Fruit fly (Drosophila melanogaster) whole organism, wandering third instar larva: ENCODE results near the gene CG33552.
A peak's percentile ranks its signal among the peaks of the same experiment; 100 is the strongest.

Experiments used
- Abd-B ChIP-seq: fragments of >200 bp; optimal IDR thresholded peaks from 2 replicates; lab custom pipeline; 2017; ENCODE audit warnings: missing biosample characterization, missing genetic modification characterization
- CG32264 ChIP-seq: fragments of 200-800 bp; sonication (Bioruptor generic); optimal IDR thresholded peaks from 2 replicates; lab custom pipeline; 2016; ENCODE audit warnings: missing biosample characterization, missing genetic modification characterization
- CG9705 ChIP-seq: fragments of 200-800 bp; sonication (Bioruptor generic); optimal IDR thresholded peaks from 2 replicates; lab custom pipeline; 2018; ENCODE audit warnings: missing biosample characterization, mild to moderate bottlenecking, missing genetic modification characterization
- CrebA ChIP-seq: fragments of 200-800 bp; sonication (Bioruptor generic); optimal IDR thresholded peaks from 2 replicates; lab custom pipeline; 2016; ENCODE audit warnings: missing biosample characterization, mild to moderate bottlenecking, missing genetic modification characterization, borderline replicate concordance
- Dfd ChIP-seq: fragments of >200 bp; optimal IDR thresholded peaks from 2 replicates; lab custom pipeline; 2017; ENCODE audit warnings: missing biosample characterization, missing genetic modification characterization
- Dif ChIP-seq: fragments of 200-275, 200-300 bp; sonication (Bioruptor generic); optimal IDR thresholded peaks from 2 replicates; lab custom pipeline; 2018; ENCODE audit warnings: missing biosample characterization, missing genetic modification characterization; ENCODE audit not compliant: partially characterized antibody
- GATAd ChIP-seq: sonication (Bioruptor generic); optimal IDR thresholded peaks from 2 replicates; lab custom pipeline; 2016; ENCODE audit warnings: missing biosample characterization, missing genetic modification characterization
- HLH106 ChIP-seq: fragments of 200-800 bp; optimal IDR thresholded peaks from 3 replicates; lab custom pipeline; 2019; ENCODE audit warnings: missing biosample characterization, mild to moderate bottlenecking, missing genetic modification characterization, moderate library complexity
- Hnf4 ChIP-seq: fragments of 200-800 bp; sonication (Bioruptor generic); optimal IDR thresholded peaks from 2 replicates; lab custom pipeline; 2016; ENCODE audit warnings: missing biosample characterization, mild to moderate bottlenecking, missing genetic modification characterization
- Hr83 ChIP-seq: fragments of 200-300 bp; sonication (Bioruptor generic); optimal IDR thresholded peaks from 2 replicates; lab custom pipeline; 2016; ENCODE audit warnings: missing biosample characterization, mild to moderate bottlenecking, missing genetic modification characterization, moderate library complexity; ENCODE audit not compliant: poor library complexity, severe bottlenecking
- Jra ChIP-seq: sonication (Bioruptor generic); optimal IDR thresholded peaks from 2 replicates; lab custom pipeline; 2016; ENCODE audit warnings: missing biosample characterization, missing genetic modification characterization
- Myc ChIP-seq: fragments of >200 bp; optimal IDR thresholded peaks from 2 replicates; lab custom pipeline; 2017
- OdsH ChIP-seq: fragments of 200-800 bp; sonication (Bioruptor generic); optimal IDR thresholded peaks from 2 replicates; lab custom pipeline; 2016; ENCODE audit warnings: missing biosample characterization, mild to moderate bottlenecking, missing genetic modification characterization
- Rel ChIP-seq, 2 experiments: fragments of 200-800 bp; sonication (Bioruptor generic) in 1 of 2; optimal IDR thresholded peaks; 2 replicates in 1 of 2; 3 replicates in 1 of 2; lab custom pipeline; 2016 to 2019; ENCODE audit warnings: mild to moderate bottlenecking in 2 of 2, missing biosample characterization in 2 of 2, missing genetic modification characterization in 2 of 2, moderate library complexity in 1 of 2
- Sp1 ChIP-seq: fragments of 200-800 bp; sonication (Bioruptor generic); optimal IDR thresholded peaks from 3 replicates; lab custom pipeline; 2019; ENCODE audit warnings: missing biosample characterization, mild to moderate bottlenecking, missing genetic modification characterization, moderate library complexity
- Vsx2 ChIP-seq: fragments of 200-300, 225-300 bp; sonication (Bioruptor generic); optimal IDR thresholded peaks from 2 replicates; lab custom pipeline; 2018; ENCODE audit warnings: missing biosample characterization, missing genetic modification characterization; ENCODE audit not compliant: partially characterized antibody
- br ChIP-seq: fragments of 200-800 bp; sonication (Bioruptor generic); optimal IDR thresholded peaks from 2 replicates; lab custom pipeline; 2016; ENCODE audit warnings: missing biosample characterization, missing genetic modification characterization
- brk ChIP-seq: fragments of 200-800 bp; sonication (Bioruptor generic); optimal IDR thresholded peaks from 2 replicates; lab custom pipeline; 2016; ENCODE audit warnings: missing biosample characterization, mild to moderate bottlenecking, missing genetic modification characterization
- dl ChIP-seq, 2 experiments: fragments of 175-275, 200-275 bp in 1 of 2; fragments of 200-275 bp in 1 of 2; sonication (Bioruptor generic); optimal IDR thresholded peaks; lab custom pipeline; 2018; ENCODE audit warnings: mild to moderate bottlenecking in 2 of 2, missing biosample characterization in 2 of 2, missing genetic modification characterization in 2 of 2, moderate library complexity in 2 of 2; ENCODE audit not compliant: partially characterized antibody in 2 of 2, insufficient read depth in 1 of 2
- dmrt93B ChIP-seq: fragments of 200-800 bp; sonication (Bioruptor generic); optimal IDR thresholded peaks from 2 replicates; lab custom pipeline; 2018; ENCODE audit warnings: missing biosample characterization, mild to moderate bottlenecking, missing genetic modification characterization
- dsf ChIP-seq: sonication (Bioruptor generic); optimal IDR thresholded peaks from 2 replicates; lab custom pipeline; 2016; ENCODE audit warnings: missing biosample characterization, missing genetic modification characterization, borderline replicate concordance
- ey ChIP-seq: fragments of 200-800 bp; sonication (Bioruptor generic); optimal IDR thresholded peaks from 2 replicates; lab custom pipeline; 2016; ENCODE audit warnings: missing biosample characterization, missing genetic modification characterization
- foxo ChIP-seq, 2 experiments: fragments of 200-800 bp; sonication (Bioruptor generic); optimal IDR thresholded peaks; 2 replicates in 1 of 2; 3 replicates in 1 of 2; lab custom pipeline; 2016 to 2017; ENCODE audit warnings: missing biosample characterization in 2 of 2, missing genetic modification characterization in 2 of 2
- fru ChIP-seq: fragments of 200-800 bp; sonication (Bioruptor generic); optimal IDR thresholded peaks from 3 replicates; lab custom pipeline; 2016; ENCODE audit warnings: missing biosample characterization, mild to moderate bottlenecking, missing genetic modification characterization
- h ChIP-seq: fragments of 200-800 bp; sonication (Bioruptor generic); optimal IDR thresholded peaks from 3 replicates; lab custom pipeline; 2016; ENCODE audit warnings: missing biosample characterization, mild to moderate bottlenecking, missing genetic modification characterization
- jim ChIP-seq: fragments of 175-275, 200-325 bp; sonication (Bioruptor generic); optimal IDR thresholded peaks from 2 replicates; lab custom pipeline; 2016; ENCODE audit warnings: missing biosample characterization, mild to moderate bottlenecking, missing genetic modification characterization
- psq ChIP-seq: fragments of 200-800 bp; sonication (Bioruptor generic); optimal IDR thresholded peaks from 3 replicates; lab custom pipeline; 2017; ENCODE audit warnings: missing biosample characterization, mild to moderate bottlenecking, missing genetic modification characterization, moderate library complexity
- rgr ChIP-seq: fragments of 200-800 bp; sonication (Bioruptor generic); optimal IDR thresholded peaks from 3 replicates; lab custom pipeline; 2016; ENCODE audit warnings: missing biosample characterization, mild to moderate bottlenecking, missing genetic modification characterization
- sage ChIP-seq: fragments of 200-800 bp; sonication (Bioruptor generic); optimal IDR thresholded peaks from 2 replicates; lab custom pipeline; 2016; ENCODE audit warnings: missing biosample characterization, mild to moderate bottlenecking, missing genetic modification characterization
- sv ChIP-seq: fragments of 200-800 bp; sonication (Bioruptor generic); optimal IDR thresholded peaks from 3 replicates; lab custom pipeline; 2016; ENCODE audit warnings: missing biosample characterization, missing genetic modification characterization
- tai ChIP-seq: sonication (Bioruptor generic); optimal IDR thresholded peaks from 2 replicates; lab custom pipeline; 2016; ENCODE audit warnings: missing biosample characterization, missing genetic modification characterization
- usp ChIP-seq: fragments of >200 bp; optimal IDR thresholded peaks from 2 replicates; lab custom pipeline; 2017; ENCODE audit warnings: missing biosample characterization, missing genetic modification characterization
- woc ChIP-seq: sonication (Bioruptor generic); optimal IDR thresholded peaks from 2 replicates; lab custom pipeline; 2016; ENCODE audit warnings: missing biosample characterization, mild to moderate bottlenecking, missing genetic modification characterization

CG33552 gene

dm6 chr2L:16656692-16657109, 25.6 kb upstream of the CG33552 start:
- TF ChIP-seq Rel (GFP tag; optimal IDR thresholded peaks at IDR 0.05; lab: Kevin White, UChicago) (no peak), Rel (tag; optimal IDR thresholded peaks at IDR 0.05; lab: Kevin White, UChicago) (peak; percentile 4), h (GFP tag; lab: Kevin White, UChicago) (peak; percentile 49), sv (GFP tag; lab: Kevin White, UChicago) (peak; percentile 43), CrebA (no peak), usp (GFP tag; lab: Kevin White, UChicago) (no peak), Dfd (GFP tag; lab: Kevin White, UChicago) (no peak), psq (GFP tag; lab: Kevin White, UChicago) (peak; percentile 42), CG9705 (no peak), Sp1 (peak; percentile 37), dmrt93B (peak; percentile 40), dsf (GFP tag; lab: Kevin White, UChicago) (peak; percentile 19), GATAd (GFP tag; lab: Kevin White, UChicago) (no peak), Dif (GFP tag; lab: Kevin White, UChicago) (peak; percentile 99), Vsx2 (GFP tag; lab: Kevin White, UChicago) (peak; percentile 90), Jra (GFP tag; lab: Kevin White, UChicago) (peak; percentile 33), Myc (peak; percentile 90), foxo (GFP tag; optimal IDR thresholded peaks at IDR 0.05; lab: Kevin White, UChicago) (peak in 1 of 2 experiments; percentile 57), ey (GFP tag; lab: Kevin White, UChicago) (peak; percentile 27), br (GFP tag; lab: Kevin White, UChicago) (peak; percentile 32), HLH106 (tag; lab: Kevin White, UChicago) (peak; percentile 70), woc (peak; percentile 71), dl (GFP tag; optimal IDR thresholded peaks at IDR 0.05; lab: Kevin White, UChicago; ENCODE audit: insufficient read depth in 1 of 2, partially characterized antibody in 2 of 2) (peak; percentile 81 to 90), fru (peak; percentile 48), Abd-B (GFP tag; lab: Kevin White, UChicago) (no peak), tai (GFP tag; lab: Kevin White, UChicago) (no peak)

DNA sequence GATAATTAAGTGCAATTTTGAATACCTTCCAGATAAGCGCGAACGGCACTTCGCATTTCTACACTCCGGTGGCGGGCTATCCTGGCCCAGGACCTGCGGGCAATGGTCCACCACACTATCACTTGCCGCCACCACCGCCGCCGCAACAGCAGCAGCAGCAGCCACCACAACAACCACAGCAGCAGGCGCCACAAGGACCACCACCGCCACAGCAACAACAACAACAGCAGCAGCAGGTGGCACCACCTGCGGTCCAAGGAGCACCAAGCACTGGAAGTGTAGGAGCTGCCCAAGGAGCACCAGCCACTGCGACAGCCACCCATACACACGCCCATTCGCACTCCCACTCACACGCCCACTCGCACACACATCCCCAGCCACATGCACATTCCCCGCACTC, 24.8 kb upstream of the CG33552 start:
- TF ChIP-seq Dfd (GFP tag; lab: Kevin White, UChicago) (peak; percentile 79), jim (GFP tag; lab: Kevin White, UChicago) (no peak), foxo (GFP tag; optimal IDR thresholded peaks at IDR 0.05; lab: Kevin White, UChicago) (no peak), Vsx2 (GFP tag; lab: Kevin White, UChicago) (no peak)

DNA sequence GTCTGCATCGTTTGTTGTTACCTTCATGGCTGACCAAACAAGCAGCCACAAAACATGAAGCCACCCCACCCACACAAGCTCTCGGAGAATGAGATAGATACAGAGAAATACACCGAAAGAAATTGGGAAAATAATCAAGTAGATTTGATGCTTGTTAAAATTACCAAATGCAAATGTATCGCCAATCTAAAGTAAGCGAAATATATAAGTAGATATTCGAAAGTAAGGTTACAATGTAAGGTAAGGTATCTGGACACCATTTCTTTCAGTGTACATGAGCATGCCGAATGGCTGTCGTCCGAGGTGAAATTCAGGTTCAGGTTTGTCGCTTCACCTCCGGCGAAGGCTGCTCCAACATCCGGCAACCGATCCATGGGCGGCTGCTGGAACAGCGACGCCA, 10.0 kb upstream of the CG33552 start:
- no peak for TF ChIP-seq Abd-B (GFP tag; lab: Kevin White, UChicago)

- TF ChIP-seq woc, result peak; percentile 11
- TF ChIP-seq sage, result peak; percentile 63
- TF ChIP-seq jim (GFP tag; lab: Kevin White, UChicago), result no peak
- peak; percentile 55 for TF ChIP-seq rgr (GFP tag; lab: Kevin White, UChicago)
- TF ChIP-seq fru, result peak; percentile 23
- no peak for TF ChIP-seq brk (GFP tag; lab: Kevin White, UChicago)
- peak; percentile 70 for TF ChIP-seq tai (GFP tag; lab: Kevin White, UChicago)
- TF ChIP-seq OdsH, result peak; percentile 28
- no peak for TF ChIP-seq Myc
- peak; percentile 72 for TF ChIP-seq Hnf4
- peak; percentile 25 for TF ChIP-seq Hr83 (GFP tag; lab: Kevin White, UChicago)
- peak; percentile 38 for TF ChIP-seq CG32264 (GFP tag; lab: Kevin White, UChicago)
- peak in 1 of 2 experiments; percentile 36 for TF ChIP-seq foxo (GFP tag; optimal IDR thresholded peaks at IDR 0.05; lab: Kevin White, UChicago)
- TF ChIP-seq, all 38 proteins: peak for 10
Observed at dm6 chr2L:16676651-16677359, 5.5 kb upstream of the CG33552 start, which contains the start of the genes Trpgamma and her. Trpgamma (minus strand) TSS chr2L:16676701. her (plus strand) TSS chr2L:16677185.
